Worm (Caenorhabditis elegans): ENCODE results near the gene Y56A3A.2.

DNA sequence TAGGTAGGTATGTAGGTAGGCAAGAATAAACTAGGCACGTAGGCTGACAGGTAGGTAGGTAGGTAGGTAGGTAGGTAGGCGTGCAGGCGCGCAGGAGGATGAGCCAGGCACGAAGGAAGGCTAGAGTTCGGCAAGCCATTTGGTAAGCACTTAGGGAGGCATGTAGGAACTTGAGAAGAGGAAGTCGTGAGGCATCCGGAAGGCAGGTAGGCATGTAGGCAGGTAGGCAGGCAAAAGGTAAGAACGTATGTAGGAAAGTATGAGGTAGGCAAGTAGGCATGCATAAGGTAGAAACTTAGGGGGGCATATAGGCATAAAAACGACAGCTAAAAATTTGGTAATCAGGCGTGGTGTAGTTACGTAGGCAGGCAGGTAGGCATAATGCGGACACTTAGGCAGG is 14.1 kb upstream of the Y56A3A.2 start:
- TF ChIP-seq nhr-11 (tag; optimal IDR thresholded peaks at IDR 0.05) = no peak
- no peak for TF ChIP-seq fos-1 (tag; optimal IDR thresholded peaks at IDR 0.05)
- TF ChIP-seq elt-3 (tag; optimal IDR thresholded peaks at IDR 0.05) = no peak
- no peak for TF ChIP-seq ZK546.5 (tag; optimal IDR thresholded peaks at IDR 0.05)
- TF ChIP-seq fkh-10 (GFP tag; optimal IDR thresholded peaks at IDR 0.05) = no peak
- no peak for TF ChIP-seq ama-1 (optimal IDR thresholded peaks at IDR 0.05)
- no peak for TF ChIP-seq nhr-77 (tag; optimal IDR thresholded peaks at IDR 0.05)
- no peak for TF ChIP-seq nfya-1 (tag; optimal IDR thresholded peaks at IDR 0.05; ENCODE audit: insufficient read depth)
- TF ChIP-seq nhr-237 (tag; optimal IDR thresholded peaks at IDR 0.05) = no peak
- TF ChIP-seq aly-2 (tag; optimal IDR thresholded peaks at IDR 0.05) = no peak
- TF ChIP-seq lin-39 (tag; optimal IDR thresholded peaks at IDR 0.05) = no peak
- TF ChIP-seq egl-27 (tag; optimal IDR thresholded peaks at IDR 0.05) = no peak
- no peak for TF ChIP-seq sea-2 (GFP tag; optimal IDR thresholded peaks at IDR 0.05)
- no peak for TF ChIP-seq ztf-4 (tag; optimal IDR thresholded peaks at IDR 0.05)
